Fruit fly (Drosophila melanogaster): Measurements from ENCODE around the gene CG13023.

CG13023 gene

dm6 chr3L:16890650-16891336, 36.4 kb downstream of the CG13023 start (continued):
- TF ChIP-seq Nf-YB (GFP tag; optimal IDR thresholded peaks at IDR 0.05) = peak; percentile 69
- peak; percentile 11 for TF ChIP-seq ftz-f1 (GFP tag; optimal IDR thresholded peaks at IDR 0.05)
- TF ChIP-seq CG4854 (GFP tag; optimal IDR thresholded peaks at IDR 0.05) = peak; percentile 68
- no peak for TF ChIP-seq br (optimal IDR thresholded peaks at IDR 0.05)
- no peak for TF ChIP-seq tll (GFP tag; optimal IDR thresholded peaks at IDR 0.05)
- TF ChIP-seq Mad (GFP tag; optimal IDR thresholded peaks at IDR 0.05) = peak; percentile 55
- TF ChIP-seq CG9797 (GFP tag; optimal IDR thresholded peaks at IDR 0.05) = peak; percentile 23
- TF ChIP-seq Mrtf (GFP tag; IDR thresholded peaks at IDR 0.05) = peak; percentile 83
- TF ChIP-seq BtbVII (GFP tag; optimal IDR thresholded peaks at IDR 0.05) = peak; percentile 73
- peak; percentile 92 for TF ChIP-seq gsb-n (tag; optimal IDR thresholded peaks at IDR 0.05)
- no peak for TF ChIP-seq Dip2 (GFP tag; IDR thresholded peaks at IDR 0.05)
- peak; percentile 78 for TF ChIP-seq CG12071 (GFP tag; optimal IDR thresholded peaks at IDR 0.05)
- no peak for TF ChIP-seq BEAF-32 (GFP tag; optimal IDR thresholded peaks at IDR 0.05)
- TF ChIP-seq HLH4C (GFP tag; IDR thresholded peaks at IDR 0.05; ENCODE audit: partially characterized antibody) = no peak
- peak; percentile 84 for TF ChIP-seq dm (GFP tag; optimal IDR thresholded peaks at IDR 0.05)
- peak; percentile 92 for TF ChIP-seq pnt (GFP tag; optimal IDR thresholded peaks at IDR 0.05)
- TF ChIP-seq CG5953 (GFP tag; IDR thresholded peaks at IDR 0.05) = peak; percentile 90
- peak; percentile 93 for TF ChIP-seq ara (GFP tag; IDR thresholded peaks at IDR 0.05)
- TF ChIP-seq CG31441 (GFP tag; IDR thresholded peaks at IDR 0.05) = peak; percentile 95
- TF ChIP-seq CG10565 (GFP tag; optimal IDR thresholded peaks at IDR 0.05) = peak; percentile 43
- peak; percentile 94 for TF ChIP-seq CG2712 (tag; optimal IDR thresholded peaks at IDR 0.05)
- peak; percentile 59 for TF ChIP-seq CG3163 (GFP tag; optimal IDR thresholded peaks at IDR 0.05)
- TF ChIP-seq CG7556 (GFP tag; optimal IDR thresholded peaks at IDR 0.05) = peak; percentile 92
- TF ChIP-seq E2f2 (GFP tag; IDR thresholded peaks at IDR 0.05) = peak; percentile 74; the same call in 1 of the 2 replicates
- TF ChIP-seq bab2 (GFP tag; optimal IDR thresholded peaks at IDR 0.05) = peak; percentile 91
- peak; percentile 89 for TF ChIP-seq CG1529 (GFP tag; optimal IDR thresholded peaks at IDR 0.05)
- peak; percentile 89 for TF ChIP-seq onecut (GFP tag; IDR thresholded peaks at IDR 0.05)
- no peak for TF ChIP-seq D (optimal IDR thresholded peaks at IDR 0.05)
- TF ChIP-seq D (GFP tag; optimal IDR thresholded peaks at IDR 0.05) = peak; percentile 94
- peak in 1 of 2 experiments; percentile 86 for TF ChIP-seq Eip74EF (GFP tag; optimal IDR thresholded peaks at IDR 0.05)
- peak; percentile 95 for TF ChIP-seq Med (GFP tag)
- peak; percentile 83 for TF ChIP-seq CG1233 (GFP tag; optimal IDR thresholded peaks at IDR 0.05)
- peak; percentile 88 for TF ChIP-seq dimm (GFP tag; IDR thresholded peaks at IDR 0.05)
- peak; percentile 87 for TF ChIP-seq gce (GFP tag; IDR thresholded peaks at IDR 0.05)
- TF ChIP-seq CG31365 (tag; optimal IDR thresholded peaks at IDR 0.05) = peak; percentile 58
- TF ChIP-seq CG32532 (GFP tag; IDR thresholded peaks at IDR 0.05) = peak; percentile 75
- peak; percentile 87 for TF ChIP-seq seq (GFP tag; IDR thresholded peaks at IDR 0.05)
- peak; percentile 54 for TF ChIP-seq Hey (tag; optimal IDR thresholded peaks at IDR 0.05)
- peak; percentile 83 for TF ChIP-seq disco-r (GFP tag; optimal IDR thresholded peaks at IDR 0.05)
- TF ChIP-seq CG9609 (GFP tag; optimal IDR thresholded peaks at IDR 0.05) = peak; percentile 84
- TF ChIP-seq ssp (GFP tag; IDR thresholded peaks at IDR 0.05) = peak; percentile 86
- TF ChIP-seq CG4360 (GFP tag; IDR thresholded peaks at IDR 0.05) = peak; percentile 77
- TF ChIP-seq fu2 (GFP tag; optimal IDR thresholded peaks at IDR 0.05) = peak; percentile 57
